Worm (Caenorhabditis elegans) whole organism, midembryonic: ENCODE data around the gene D1054.1.

Experiments used
- T22C8.4 ChIP-seq: fragments of 200-800 bp; sonication (Bioruptor generic); IDR thresholded peaks from 2 replicates; pipeline ENCODE4 v1.3.6; 2022; ENCODE audit warnings: missing genetic modification characterization, missing compliant biosample characterization
- cog-1 ChIP-seq: sonication (generic microtip); optimal IDR thresholded peaks from 2 replicates; lab custom pipeline; 2016; ENCODE audit warnings: missing genetic modification characterization, missing compliant biosample characterization
- flt-1 ChIP-seq: fragments of 200-800 bp; sonication (Bioruptor generic); IDR thresholded peaks from 2 replicates; pipeline ENCODE4 v1.3.6; 2022; ENCODE audit warnings: missing genetic modification characterization, missing compliant biosample characterization
- klf-2 ChIP-seq: fragments of 200-800 bp; sonication (Bioruptor generic); conservative IDR thresholded peaks from 2 replicates; pipeline ENCODE4 v1.3.6; 2022; ENCODE audit warnings: missing genetic modification reagents, missing genetic modification characterization, missing compliant biosample characterization
- med-1 ChIP-seq: sonication (generic microtip); optimal IDR thresholded peaks from 2 replicates; lab custom pipeline; 2017; ENCODE audit warnings: missing genetic modification characterization, mild to moderate bottlenecking, missing compliant biosample characterization, antibody characterized with exemption, missing genetic modification reagents; ENCODE audit not compliant: insufficient read depth
- ref-1 ChIP-seq: fragments of 200-800 bp; sonication (Bioruptor generic); conservative IDR thresholded peaks from 2 replicates; pipeline ENCODE4 v1.3.6; 2022; ENCODE audit warnings: missing genetic modification reagents, missing genetic modification characterization, missing compliant biosample characterization
- tab-1 ChIP-seq: fragments of 200-800 bp; sonication (Bioruptor generic); IDR thresholded peaks from 2 replicates; pipeline ENCODE4 v1.3.6; 2022; ENCODE audit warnings: missing genetic modification characterization, missing compliant biosample characterization
- ztf-23 ChIP-seq: fragments of 200-800 bp; sonication (Bioruptor generic); IDR thresholded peaks from 2 replicates; pipeline ENCODE4 v1.3.6; 2022; ENCODE audit warnings: missing genetic modification reagents, missing genetic modification characterization, missing compliant biosample characterization
- ztf-29 ChIP-seq: fragments of 200-800 bp; sonication (Bioruptor generic); IDR thresholded peaks from 2 replicates; pipeline ENCODE4 v1.3.6; 2022; ENCODE audit warnings: missing genetic modification reagents, missing genetic modification characterization, missing compliant biosample characterization

Gene D1054.1

DNA sequence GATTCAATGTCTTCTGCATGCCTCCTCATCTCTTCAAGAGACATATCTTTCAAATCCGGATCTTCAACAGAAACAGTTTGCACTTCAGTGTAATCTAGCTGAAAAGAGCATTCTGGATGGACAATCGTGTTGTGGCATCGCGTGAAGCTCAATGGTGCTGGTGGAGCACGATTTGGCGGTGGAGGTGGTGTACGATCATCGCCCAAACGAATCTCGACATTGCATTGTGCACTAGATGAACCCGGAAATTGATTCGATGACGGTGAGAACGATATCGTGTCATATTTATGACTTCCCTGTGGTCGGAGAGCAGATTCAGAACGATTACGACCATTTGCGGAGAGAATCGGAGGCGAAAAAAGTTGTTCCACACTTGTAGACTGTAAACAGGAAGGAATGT, 3.2 kb upstream of the D1054.1 start:
- TF ChIP-seq klf-2 (GFP tag; lab: Robert Waterston, UW) (no peak), flt-1 (no peak), T22C8.4 (GFP tag; lab: Robert Waterston, UW) (no peak), tab-1 (GFP tag; lab: Robert Waterston, UW) (no peak), ref-1 (GFP tag; lab: Robert Waterston, UW) (no peak), med-1 (GFP tag; lab: Kevin White, UChicago) (no peak), ztf-29 (no peak), cog-1 (no peak), ztf-23 (no peak)

DNA sequence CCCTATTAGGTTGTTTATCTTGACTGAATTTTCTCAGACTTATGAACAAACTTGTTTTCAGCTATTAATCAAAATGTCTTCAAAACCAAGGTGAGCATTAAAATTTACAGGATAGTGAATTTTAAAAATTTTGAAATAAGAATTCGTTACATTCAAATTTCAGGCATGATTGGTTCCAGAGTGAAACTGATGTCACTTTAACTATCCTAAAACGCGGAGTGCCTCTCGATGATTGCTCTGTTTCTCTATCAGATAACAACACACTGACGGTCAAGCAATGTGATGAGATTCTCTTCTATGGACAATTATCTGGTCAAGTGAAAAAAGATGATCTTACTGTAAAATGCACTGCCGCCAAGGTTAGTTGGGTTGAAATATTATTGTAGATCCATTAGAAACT, 1.4 kb upstream of the D1054.1 start, which contains the start of gene D1054.3:
TSS of gene D1054.3 (plus strand) at position 62 of the 400 bp plus-strand sequence.
- no peak for TF ChIP-seq klf-2 (GFP tag; lab: Robert Waterston, UW)
- TF ChIP-seq flt-1: no peak
- TF ChIP-seq ztf-23: no peak
- TF ChIP-seq ztf-29: no peak
- TF ChIP-seq med-1 (GFP tag; lab: Kevin White, UChicago): no peak
- no peak for TF ChIP-seq ref-1 (GFP tag; lab: Robert Waterston, UW)
- no peak for TF ChIP-seq T22C8.4 (GFP tag; lab: Robert Waterston, UW)
- TF ChIP-seq tab-1 (GFP tag; lab: Robert Waterston, UW): no peak
- no peak for TF ChIP-seq cog-1

DNA sequence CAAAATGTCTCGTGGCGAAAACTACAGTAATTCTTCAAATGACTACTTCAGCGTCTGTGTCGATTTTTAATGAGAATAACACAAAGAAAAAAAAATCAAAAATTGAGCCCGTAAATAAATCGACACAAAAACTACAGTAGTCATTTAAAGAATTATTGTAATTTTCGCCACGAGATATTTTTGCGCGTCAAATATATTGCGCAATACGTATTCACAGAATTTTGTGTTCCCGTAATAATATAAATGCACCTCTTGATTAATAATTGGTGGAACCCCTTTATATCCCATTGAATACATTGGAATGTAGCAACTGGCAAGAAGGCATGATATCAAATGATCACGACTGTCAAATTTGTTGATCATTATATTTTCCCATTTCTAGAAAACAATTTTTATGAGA, 1.1 kb downstream of the D1054.1 start:
- no peak for TF ChIP-seq ztf-23
- TF ChIP-seq ref-1 (GFP tag; lab: Robert Waterston, UW): no peak
- no peak for TF ChIP-seq ztf-29
- no peak for TF ChIP-seq med-1 (GFP tag; lab: Kevin White, UChicago)
- TF ChIP-seq cog-1: no peak
- no peak for TF ChIP-seq klf-2 (GFP tag; lab: Robert Waterston, UW)
- TF ChIP-seq T22C8.4 (GFP tag; lab: Robert Waterston, UW): no peak
- TF ChIP-seq tab-1 (GFP tag; lab: Robert Waterston, UW): no peak
- no peak for TF ChIP-seq flt-1

DNA sequence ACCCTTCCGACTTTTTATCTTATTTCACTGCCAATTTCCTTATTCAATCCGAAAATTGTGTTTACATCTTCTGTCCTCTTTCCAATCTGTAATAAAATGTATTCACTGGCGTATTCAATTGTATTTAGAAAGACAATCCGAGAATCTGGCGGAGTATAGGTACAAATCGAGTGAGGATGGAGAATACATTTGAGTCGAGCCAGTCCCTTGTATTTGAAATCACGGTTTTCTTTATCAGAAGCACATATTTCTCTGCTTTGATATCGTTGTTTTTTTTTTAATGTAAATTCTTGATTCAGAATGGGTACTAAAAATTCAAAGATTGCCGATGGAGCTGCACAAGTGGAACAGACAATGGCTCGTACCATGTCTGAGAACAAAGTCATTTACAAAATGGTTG, 6.0 kb downstream of the D1054.1 start, which contains the start of gene ocr-1:
TSS of gene ocr-1 (plus strand) at position 301 of the 400 bp plus-strand sequence.
- TF ChIP-seq klf-2 (GFP tag; lab: Robert Waterston, UW) (no peak), ztf-23 (no peak), tab-1 (GFP tag; lab: Robert Waterston, UW) (no peak), cog-1 (no peak), med-1 (GFP tag; lab: Kevin White, UChicago) (no peak), ztf-29 (no peak), T22C8.4 (GFP tag; lab: Robert Waterston, UW) (no peak), flt-1 (no peak), ref-1 (GFP tag; lab: Robert Waterston, UW) (no peak)

DNA sequence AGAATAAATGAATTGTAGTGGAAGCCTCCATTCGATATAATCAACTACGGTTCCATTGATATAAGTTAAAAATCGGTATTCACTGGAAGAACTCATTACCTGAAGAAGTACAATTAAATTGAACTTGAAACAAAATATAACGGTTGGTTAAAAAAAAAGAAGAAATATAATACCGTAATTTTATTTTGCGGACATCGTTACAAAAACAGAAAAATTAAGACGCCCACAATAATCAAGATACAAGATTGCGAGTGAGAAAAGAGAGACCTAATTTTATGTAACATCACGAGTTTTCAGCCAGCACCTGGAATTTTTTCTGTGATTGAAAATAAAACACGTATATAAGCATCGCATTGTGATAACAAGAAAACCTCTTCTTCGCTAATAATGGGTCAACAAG, 7.3 kb downstream of the D1054.1 start, which contains the start of gene sre-6:
TSS of gene sre-6 (minus strand) at position 101 of the 400 bp plus-strand sequence.
- no peak for TF ChIP-seq tab-1 (GFP tag; lab: Robert Waterston, UW)
- TF ChIP-seq ztf-23: no peak
- TF ChIP-seq med-1 (GFP tag; lab: Kevin White, UChicago): no peak

DNA sequence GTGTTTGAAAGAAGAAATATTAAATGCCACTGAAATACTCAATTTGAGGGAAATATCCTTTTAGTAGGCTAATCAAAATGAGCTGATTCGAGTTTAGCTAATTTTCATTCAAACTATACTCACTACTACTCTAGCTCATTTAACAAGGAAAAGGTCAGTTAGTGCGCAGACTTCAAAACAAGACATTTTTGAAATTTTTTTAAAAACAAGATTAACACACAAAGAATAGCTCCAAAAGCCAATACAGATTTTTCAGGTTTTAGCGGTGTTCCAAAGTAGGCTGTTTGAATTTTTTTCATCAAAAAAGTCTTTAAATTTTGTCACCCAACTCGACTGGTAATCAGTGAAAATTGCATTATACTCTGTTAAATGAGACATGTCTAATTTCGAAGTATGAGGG, 9.2 kb downstream of the D1054.1 start:
- TF ChIP-seq tab-1 (GFP tag; lab: Robert Waterston, UW) (no peak), flt-1 (no peak), ztf-23 (no peak), cog-1 (no peak), med-1 (GFP tag; lab: Kevin White, UChicago) (no peak), ref-1 (GFP tag; lab: Robert Waterston, UW) (no peak), ztf-29 (no peak), klf-2 (GFP tag; lab: Robert Waterston, UW) (no peak), T22C8.4 (GFP tag; lab: Robert Waterston, UW) (no peak)

DNA sequence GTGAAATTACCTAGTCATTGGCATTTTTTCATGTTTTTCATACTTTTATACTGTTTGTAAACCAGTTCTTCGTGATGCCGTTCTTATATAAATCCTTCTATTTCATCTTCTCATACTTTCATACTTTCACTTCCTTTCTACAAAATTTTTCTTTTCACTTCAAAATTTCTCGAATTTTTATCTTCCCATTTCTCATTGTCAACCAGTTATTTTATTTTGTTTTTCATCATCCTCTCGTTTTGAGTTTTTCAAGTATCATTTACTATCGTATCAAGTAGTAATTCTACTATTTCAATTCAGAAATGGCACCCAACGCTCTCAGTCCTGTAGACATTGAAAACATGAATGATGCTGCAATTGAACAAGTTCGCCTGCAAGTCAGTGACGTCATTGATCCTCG, 11.4 kb downstream of the D1054.1 start, which contains the start of gene F28H7.8:
TSS of gene F28H7.8 (plus strand) at position 301 of the 400 bp plus-strand sequence.
- TF ChIP-seq tab-1 (GFP tag; lab: Robert Waterston, UW): no peak
- no peak for TF ChIP-seq T22C8.4 (GFP tag; lab: Robert Waterston, UW)
- no peak for TF ChIP-seq ztf-23
- no peak for TF ChIP-seq ztf-29
- TF ChIP-seq cog-1: no peak
- no peak for TF ChIP-seq klf-2 (GFP tag; lab: Robert Waterston, UW)
- TF ChIP-seq ref-1 (GFP tag; lab: Robert Waterston, UW): no peak
- TF ChIP-seq med-1 (GFP tag; lab: Kevin White, UChicago): no peak
- no peak for TF ChIP-seq flt-1

DNA sequence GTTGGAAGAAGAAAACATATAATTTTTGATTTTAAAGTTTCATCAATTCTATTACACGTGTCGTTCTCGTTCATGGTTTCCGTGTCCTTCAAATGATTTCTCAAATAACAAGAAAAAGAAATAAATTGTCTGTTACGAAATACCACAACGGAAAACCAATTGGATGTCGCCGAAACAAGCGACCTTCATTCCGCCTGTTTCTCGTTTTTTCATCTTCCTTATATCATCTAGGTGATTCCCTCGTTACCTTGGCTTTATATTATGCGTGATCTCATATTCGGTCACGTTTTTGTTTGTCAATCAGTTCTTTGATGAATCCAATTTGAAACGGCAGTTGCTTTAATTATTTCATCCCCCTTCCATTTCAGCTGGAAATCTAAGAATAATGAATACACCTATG, 12.9 kb downstream of the D1054.1 start:
- TF ChIP-seq med-1 (GFP tag; lab: Kevin White, UChicago): no peak
- TF ChIP-seq flt-1: no peak
- no peak for TF ChIP-seq T22C8.4 (GFP tag; lab: Robert Waterston, UW)
- no peak for TF ChIP-seq klf-2 (GFP tag; lab: Robert Waterston, UW)
- TF ChIP-seq ztf-29: no peak
- TF ChIP-seq cog-1: no peak
- no peak for TF ChIP-seq ztf-23
- no peak for TF ChIP-seq tab-1 (GFP tag; lab: Robert Waterston, UW)
- TF ChIP-seq ref-1 (GFP tag; lab: Robert Waterston, UW): no peak

DNA sequence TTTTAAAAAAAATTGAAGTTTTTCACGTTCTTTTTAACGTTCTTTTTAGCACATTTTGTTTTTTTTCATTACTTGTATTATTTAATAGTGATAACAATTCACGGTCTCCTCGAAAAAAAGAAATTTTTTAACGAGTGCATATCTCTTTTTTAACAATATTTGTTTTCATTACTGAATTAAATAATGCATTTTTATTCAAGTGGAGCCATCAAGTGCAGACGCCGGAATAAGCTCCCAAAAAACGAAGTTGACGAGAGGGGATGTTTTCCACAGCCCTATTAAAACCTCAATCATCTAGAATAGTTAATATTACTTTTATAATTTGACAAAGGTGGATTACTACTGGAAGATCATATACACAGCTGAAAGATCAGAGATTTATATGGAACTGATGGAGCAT, 13.3 kb downstream of the D1054.1 start, which contains the start of gene irld-6:
TSS of gene irld-6 (minus strand) at position 101 of the 400 bp plus-strand sequence.
- TF ChIP-seq ref-1 (GFP tag; lab: Robert Waterston, UW) (no peak), ztf-23 (no peak), T22C8.4 (GFP tag; lab: Robert Waterston, UW) (no peak), ztf-29 (no peak), cog-1 (no peak), flt-1 (no peak), tab-1 (GFP tag; lab: Robert Waterston, UW) (no peak), med-1 (GFP tag; lab: Kevin White, UChicago) (no peak), klf-2 (GFP tag; lab: Robert Waterston, UW) (no peak)

DNA sequence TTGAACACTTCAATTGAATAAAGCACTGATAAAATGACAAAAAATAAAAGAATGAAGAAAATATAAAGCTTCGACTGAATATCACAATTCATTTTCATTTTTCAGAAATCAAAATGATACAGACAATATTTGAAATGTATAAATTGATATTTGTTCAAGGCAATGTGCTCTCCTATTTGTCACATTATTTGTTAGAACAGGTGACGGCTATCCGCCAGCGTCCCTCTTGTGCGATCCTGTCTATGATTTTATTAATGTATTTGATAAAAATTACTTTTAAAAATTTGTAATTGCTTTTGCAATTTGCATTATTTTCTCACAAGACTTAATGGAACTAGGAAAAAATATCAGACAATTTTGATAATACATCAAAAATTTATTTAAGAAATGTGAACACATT, 16.0 kb downstream of the D1054.1 start, which contains the start of gene F28H7.7:
TSS of gene F28H7.7 (minus strand) at position 101 of the 400 bp plus-strand sequence.
- TF ChIP-seq ref-1 (GFP tag; lab: Robert Waterston, UW) (no peak), cog-1 (no peak), flt-1 (no peak), klf-2 (GFP tag; lab: Robert Waterston, UW) (no peak), med-1 (GFP tag; lab: Kevin White, UChicago) (no peak)
